Fruit fly (Drosophila melanogaster) Kc167 (cell line): ENCODE results near the gene CG31522.

Experiments used
- Myc ChIP-seq: fragments of >200 bp; optimal IDR thresholded peaks from 2 replicates; lab custom pipeline; 2017; ENCODE audit warnings: missing external identifiers
- Sin3A ChIP-seq: fragments of >200 bp; optimal IDR thresholded peaks from 2 replicates; lab custom pipeline; 2018; ENCODE audit warnings: missing external identifiers
- h ChIP-seq: fragments of >200 bp; optimal IDR thresholded peaks from 3 replicates; lab custom pipeline; 2018; ENCODE audit warnings: missing external identifiers
- insv ChIP-seq: fragments of >200 bp; optimal IDR thresholded peaks from 3 replicates; lab custom pipeline; 2018; ENCODE audit warnings: missing external identifiers
- psq ChIP-seq: fragments of >200 bp; optimal IDR thresholded peaks from 2 replicates; lab custom pipeline; 2017; ENCODE audit warnings: missing external identifiers
- ttk ChIP-seq: sonication (Bioruptor generic); optimal IDR thresholded peaks from 2 replicates; lab custom pipeline; 2017; ENCODE audit warnings: missing external identifiers

CG31522 gene

dm6 chr3R:4445083-4445482 lies 17.6 kb downstream of the CG31522 start:
- TF ChIP-seq h (lab: Kevin White, UChicago) (no peak), Myc (lab: Kevin White, UChicago) (no peak), ttk (lab: Kevin White, UChicago) (no peak), Sin3A (lab: Kevin White, UChicago) (no peak), psq (lab: Kevin White, UChicago) (no peak), insv (lab: Kevin White, UChicago) (no peak)

- TF ChIP-seq ttk (lab: Kevin White, UChicago), result peak; percentile 93
- no peak for TF ChIP-seq insv (lab: Kevin White, UChicago)
- TF ChIP-seq psq (lab: Kevin White, UChicago), result no peak
- no peak for TF ChIP-seq h (lab: Kevin White, UChicago)
Measured at dm6 chr3R:4437817-4438216, 24.9 kb downstream of the CG31522 start.

dm6 chr3R:4437113-4437512 lies 25.6 kb downstream of the CG31522 start, which contains the start of the genes Lipt2 and CG14650:
TSS of gene Lipt2 (minus strand) at chr3R:4437329.
TSS of gene CG14650 (plus strand) at chr3R:4437387.
- TF ChIP-seq Sin3A (lab: Kevin White, UChicago) (no peak), psq (lab: Kevin White, UChicago) (no peak), Myc (lab: Kevin White, UChicago) (no peak), h (lab: Kevin White, UChicago) (no peak), ttk (lab: Kevin White, UChicago) (no peak), insv (lab: Kevin White, UChicago) (no peak)

- no peak for TF ChIP-seq ttk (lab: Kevin White, UChicago)
- no peak for TF ChIP-seq psq (lab: Kevin White, UChicago)
- no peak for TF ChIP-seq Sin3A (lab: Kevin White, UChicago)
- no peak for TF ChIP-seq h (lab: Kevin White, UChicago)
- TF ChIP-seq insv (lab: Kevin White, UChicago), result no peak
- TF ChIP-seq Myc (lab: Kevin White, UChicago), result no peak
Measured at dm6 chr3R:4433441-4434077, 29.1 kb downstream of the CG31522 start, which contains the start of the genes eIF3a and CG1074. TSS of gene eIF3a (minus strand) at chr3R:4433895. TSS of gene CG1074 (plus strand) at chr3R:4433965.

dm6 chr3R:4428585-4429464 lies 33.9 kb downstream of the CG31522 start, which contains the start of gene srl:
TSS of gene srl (minus strand) at chr3R:4429335.
- TF ChIP-seq Sin3A (lab: Kevin White, UChicago) (no peak), h (lab: Kevin White, UChicago) (no peak), ttk (lab: Kevin White, UChicago) (no peak), insv (lab: Kevin White, UChicago) (no peak), Myc (lab: Kevin White, UChicago) (no peak), psq (lab: Kevin White, UChicago) (no peak)

dm6 chr3R:4426730-4427129 lies 36.0 kb downstream of the CG31522 start, which contains the start of gene CG31525:
TSS of gene CG31525 (plus strand) at chr3R:4427030.
- TF ChIP-seq Myc (lab: Kevin White, UChicago) (no peak), Sin3A (lab: Kevin White, UChicago) (no peak), ttk (lab: Kevin White, UChicago) (no peak), insv (lab: Kevin White, UChicago) (no peak), h (lab: Kevin White, UChicago) (no peak), psq (lab: Kevin White, UChicago) (no peak)

dm6 chr3R:4419482-4419881 lies 43.2 kb downstream of the CG31522 start, which contains the start of gene CG32944:
TSS of gene CG32944 (minus strand) at chr3R:4419578.
- TF ChIP-seq insv (lab: Kevin White, UChicago) (no peak), h (lab: Kevin White, UChicago) (no peak), Myc (lab: Kevin White, UChicago) (no peak), ttk (lab: Kevin White, UChicago) (no peak), psq (lab: Kevin White, UChicago) (no peak), Sin3A (lab: Kevin White, UChicago) (no peak)

- no peak for TF ChIP-seq ttk (lab: Kevin White, UChicago)
- no peak for TF ChIP-seq Myc (lab: Kevin White, UChicago)
- no peak for TF ChIP-seq insv (lab: Kevin White, UChicago)
- no peak for TF ChIP-seq h (lab: Kevin White, UChicago)
- TF ChIP-seq psq (lab: Kevin White, UChicago), result no peak
- no peak for TF ChIP-seq Sin3A (lab: Kevin White, UChicago)
Measured at dm6 chr3R:4416138-4416537, 46.5 kb downstream of the CG31522 start, which contains the start of gene CG31528. TSS of gene CG31528 (plus strand) at chr3R:4416438.

dm6 chr3R:4407325-4407724 lies 55.4 kb downstream of the CG31522 start:
- TF ChIP-seq psq (lab: Kevin White, UChicago) (no peak), Sin3A (lab: Kevin White, UChicago) (no peak), Myc (lab: Kevin White, UChicago) (no peak), h (lab: Kevin White, UChicago) (no peak), insv (lab: Kevin White, UChicago) (no peak), ttk (lab: Kevin White, UChicago) (no peak)

- TF ChIP-seq Sin3A (lab: Kevin White, UChicago) (no peak), Myc (lab: Kevin White, UChicago) (no peak), h (lab: Kevin White, UChicago) (no peak), psq (lab: Kevin White, UChicago) (no peak)
Measured at dm6 chr3R:4403706-4404392, 58.8 kb downstream of the CG31522 start.
